Fruit fly (Drosophila melanogaster): ENCODE results near the gene Prp40.

Prp40 gene

DNA sequence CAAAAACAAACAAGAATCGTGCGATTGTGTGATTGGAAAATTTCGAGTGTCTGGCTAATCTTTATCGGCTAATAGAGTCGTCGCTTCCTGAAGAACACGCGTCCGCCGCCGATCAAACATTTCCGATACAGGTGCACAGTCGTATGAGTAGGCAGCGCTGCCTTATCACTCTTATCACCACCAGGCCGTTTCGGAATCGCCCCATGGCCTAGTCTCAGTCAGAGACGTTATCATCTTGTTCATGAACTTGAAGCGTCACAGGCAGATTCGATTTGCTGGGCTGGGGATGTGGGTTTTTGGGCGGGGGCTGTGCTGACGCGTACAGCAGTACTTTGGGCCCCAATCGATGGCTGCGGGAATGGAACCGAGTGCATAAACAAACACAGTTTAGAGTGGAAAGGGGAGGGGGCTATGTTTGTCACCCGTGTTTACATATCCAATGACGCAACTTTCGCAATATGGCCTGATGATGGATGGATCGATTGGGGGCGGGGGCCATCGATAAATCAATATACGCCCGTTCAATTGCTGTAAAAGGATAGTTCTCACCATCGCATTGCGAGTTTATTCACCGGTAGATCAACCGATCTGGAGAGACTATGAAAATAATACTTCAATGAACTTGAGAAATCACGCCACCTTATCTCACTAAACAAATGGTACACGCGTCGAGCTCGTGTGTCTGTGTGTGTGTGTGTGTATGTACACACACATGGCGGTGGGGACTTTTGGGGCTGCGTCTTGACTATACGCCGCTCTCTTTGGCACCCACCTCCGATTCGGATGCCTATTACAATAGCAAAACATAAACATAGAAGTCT, 35.1 kb downstream of the Prp40 start:
- TF ChIP-seq Neu2 (GFP tag; optimal IDR thresholded peaks at IDR 0.05; ENCODE audit: borderline replicate concordance), result no peak
- TF ChIP-seq NFAT (GFP tag; IDR thresholded peaks at IDR 0.05), result peak; percentile 44; the same call in 1 of the 2 replicates
- TF ChIP-seq chif (GFP tag; optimal IDR thresholded peaks at IDR 0.05), result peak in 1 of 2 experiments; percentile 13
- no peak for TF ChIP-seq ato (GFP tag; IDR thresholded peaks at IDR 0.05; ENCODE audit: partially characterized antibody)
- no peak for TF ChIP-seq sob (GFP tag; IDR thresholded peaks at IDR 0.05)
- TF ChIP-seq caup (GFP tag; optimal IDR thresholded peaks at IDR 0.05; ENCODE audit: severe bottlenecking), result peak; percentile 32
- TF ChIP-seq CG15011 (GFP tag; optimal IDR thresholded peaks at IDR 0.05), result peak; percentile 13
- TF ChIP-seq CG6689 (GFP tag; IDR thresholded peaks at IDR 0.05), result 0 out of 2 replicates have a peak, but pooled peaks have one; percentile 10
- peak; percentile 58 for TF ChIP-seq Med (GFP tag)
- TF ChIP-seq Oaz (GFP tag; IDR thresholded peaks at IDR 0.05), result no peak
- peak; percentile 41 for TF ChIP-seq kay (GFP tag; optimal IDR thresholded peaks at IDR 0.05)
- TF ChIP-seq D (optimal IDR thresholded peaks at IDR 0.05), result no peak
- peak; percentile 0 for TF ChIP-seq D (GFP tag; optimal IDR thresholded peaks at IDR 0.05)
- TF ChIP-seq org-1 (GFP tag; optimal IDR thresholded peaks at IDR 0.05), result peak; percentile 2
- peak; percentile 58 for TF ChIP-seq kni (GFP tag; optimal IDR thresholded peaks at IDR 0.05)
- no peak for TF ChIP-seq CG1792 (GFP tag; optimal IDR thresholded peaks at IDR 0.05)
- no peak for TF ChIP-seq CG8290 (GFP tag; optimal IDR thresholded peaks at IDR 0.05)
- TF ChIP-seq CG8290 (tag; optimal IDR thresholded peaks at IDR 0.05), result peak in 1 of 2 experiments; percentile 18
- TF ChIP-seq exex (tag; optimal IDR thresholded peaks at IDR 0.05), result peak; percentile 97
- TF ChIP-seq Adf1 (GFP tag; IDR thresholded peaks at IDR 0.05), result peak; percentile 25; the same call in 1 of the 2 replicates
- peak; percentile 78 for TF ChIP-seq ftz-f1 (GFP tag; optimal IDR thresholded peaks at IDR 0.05)
- TF ChIP-seq wek (GFP tag; optimal IDR thresholded peaks at IDR 0.05), result peak; percentile 27
- no peak for TF ChIP-seq tin (GFP tag; optimal IDR thresholded peaks at IDR 0.05)
- 0 out of 2 replicates have a peak, but pooled peaks have one; percentile 10 for TF ChIP-seq stc (GFP tag; IDR thresholded peaks at IDR 0.05)
- TF ChIP-seq ash1 (GFP tag; optimal IDR thresholded peaks at IDR 0.05), result peak; percentile 4
- TF ChIP-seq p53 (GFP tag; optimal IDR thresholded peaks at IDR 0.05), result no peak
- peak; percentile 90 for TF ChIP-seq cwo (GFP tag; optimal IDR thresholded peaks at IDR 0.05)
- peak in 1 of 2 experiments; percentile 40 for TF ChIP-seq Hr78 (GFP tag; optimal IDR thresholded peaks at IDR 0.05)
- TF ChIP-seq CG12769 (tag; optimal IDR thresholded peaks at IDR 0.05), result peak; percentile 32
- TF ChIP-seq Asciz (GFP tag; optimal IDR thresholded peaks at IDR 0.05), result peak; percentile 1
- TF ChIP-seq CG6175 (GFP tag; IDR thresholded peaks at IDR 0.05), result no peak
- peak; percentile 94 for TF ChIP-seq CG34376 (GFP tag; optimal IDR thresholded peaks at IDR 0.05)
- TF ChIP-seq vnd (GFP tag; IDR thresholded peaks at IDR 0.05; ENCODE audit: partially characterized antibody), result 0 out of 3 replicates have a peak, but pooled peaks have one; percentile 19
- TF ChIP-seq CG6791 (GFP tag; IDR thresholded peaks at IDR 0.05; ENCODE audit: partially characterized antibody), result no peak
- TF ChIP-seq onecut (GFP tag; IDR thresholded peaks at IDR 0.05), result peak; percentile 5; the same call in 1 of the 2 replicates
- TF ChIP-seq chinmo (GFP tag; IDR thresholded peaks at IDR 0.05; ENCODE audit: partially characterized antibody), result 0 out of 4 replicates have a peak, but pooled peaks have one; percentile 37
- TF ChIP-seq Pdp1 (GFP tag; optimal IDR thresholded peaks at IDR 0.05), result peak in 1 of 2 experiments; percentile 64
- TF ChIP-seq Eip74EF (GFP tag; optimal IDR thresholded peaks at IDR 0.05), result peak in 1 of 2 experiments; percentile 50
- TF ChIP-seq CG7963 (GFP tag; IDR thresholded peaks at IDR 0.05; ENCODE audit: partially characterized antibody), result no peak
- TF ChIP-seq mirr (GFP tag; optimal IDR thresholded peaks at IDR 0.05), result peak; percentile 94
- TF ChIP-seq MESR4 (GFP tag; optimal IDR thresholded peaks at IDR 0.05), result no peak
- TF ChIP-seq en (GFP tag; optimal IDR thresholded peaks at IDR 0.05), result peak; percentile 73
- no peak for TF ChIP-seq CG11398 (GFP tag; optimal IDR thresholded peaks at IDR 0.05)
- TF ChIP-seq gro (GFP tag; optimal IDR thresholded peaks at IDR 0.05), result peak; percentile 89
- no peak for TF ChIP-seq CG10462 (GFP tag; optimal IDR thresholded peaks at IDR 0.05)
- TF ChIP-seq CG11504 (tag; optimal IDR thresholded peaks at IDR 0.05), result no peak
- peak; percentile 16 for TF ChIP-seq Dek (tag; optimal IDR thresholded peaks at IDR 0.05)
